Worm (Caenorhabditis elegans): Measurements from ENCODE around the gene D1022.5.

DNA sequence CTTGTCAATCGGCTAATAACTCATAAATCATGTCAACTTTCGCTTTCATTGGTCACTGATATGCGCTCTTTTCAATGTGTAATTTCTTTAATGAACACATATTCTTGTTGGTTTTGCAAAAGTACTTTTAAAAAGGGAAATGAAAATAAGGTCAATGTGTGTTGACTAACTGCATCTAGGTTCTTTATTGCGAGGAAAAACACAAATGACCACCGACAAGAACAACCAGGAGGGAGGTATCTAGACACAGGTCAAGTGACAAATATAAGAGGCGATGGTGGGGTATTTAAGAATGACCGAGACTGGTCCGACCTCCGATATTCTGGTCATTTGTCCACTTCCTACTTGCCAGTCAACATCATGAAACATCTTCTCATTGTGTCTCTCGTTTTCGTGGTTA is 37.5 kb upstream of the D1022.5 start, which contains the start of gene spi-1:
- TF ChIP-seq hlh-6 (tag; optimal IDR thresholded peaks at IDR 0.05): no peak
- no peak for TF ChIP-seq nhr-11 (tag; optimal IDR thresholded peaks at IDR 0.05)
- no peak for TF ChIP-seq ceh-9 (tag; optimal IDR thresholded peaks at IDR 0.05)
- no peak for TF ChIP-seq unc-86 (tag; optimal IDR thresholded peaks at IDR 0.05)
- no peak for TF ChIP-seq sdc-2 (tag; optimal IDR thresholded peaks at IDR 0.05)
- no peak for TF ChIP-seq T23F11.4 (GFP tag; optimal IDR thresholded peaks at IDR 0.05)
- TF ChIP-seq lin-11 (tag; optimal IDR thresholded peaks at IDR 0.05): no peak
- TF ChIP-seq hlh-15 (tag; optimal IDR thresholded peaks at IDR 0.05): no peak
- no peak for TF ChIP-seq eyg-1 (tag; optimal IDR thresholded peaks at IDR 0.05)
- no peak for TF ChIP-seq mec-3 (tag; optimal IDR thresholded peaks at IDR 0.05; ENCODE audit: borderline replicate concordance)
- no peak for TF ChIP-seq syd-9 (tag; optimal IDR thresholded peaks at IDR 0.05)

All from whole organism, late embryonic.